Worm (Caenorhabditis elegans) whole organism, L4 larva: Measurements from ENCODE around the gene C17H12.11.

ENCODE experiments used
- arid-1 ChIP-seq: fragments of 200-800 bp; sonication (Bioruptor generic); conservative IDR thresholded peaks from 2 replicates; pipeline ENCODE4 v1.3.6; 2022; ENCODE audit warnings: missing genetic modification reagents, missing genetic modification characterization, missing compliant biosample characterization
- lin-13 ChIP-seq: fragments of 150-350 bp; optimal IDR thresholded peaks from 2 replicates; lab custom pipeline; 2014; ENCODE audit warnings: missing biosample characterization, missing genetic modification reagents, missing genetic modification characterization
- lin-38 ChIP-seq: fragments of 200-800 bp; sonication (Bioruptor generic); IDR thresholded peaks from 2 replicates; pipeline ENCODE4 v1.3.6; 2022; ENCODE audit warnings: missing genetic modification reagents, missing genetic modification characterization, missing compliant biosample characterization
- nhr-6 ChIP-seq: fragments of 150-350 bp; optimal IDR thresholded peaks from 2 replicates; lab custom pipeline; 2014; ENCODE audit warnings: missing biosample characterization, missing genetic modification characterization
- snpc-1.2 ChIP-seq: fragments of 200-800 bp; sonication (Bioruptor generic); IDR thresholded peaks from 2 replicates; pipeline ENCODE4 v1.3.6; 2022; ENCODE audit warnings: missing genetic modification reagents, missing genetic modification characterization, missing compliant biosample characterization
- unc-130 ChIP-seq: sonication (generic microtip); optimal IDR thresholded peaks from 2 replicates; lab custom pipeline; 2016; ENCODE audit warnings: missing genetic modification reagents, missing genetic modification characterization, missing compliant biosample characterization
- unc-62 ChIP-seq, 3 experiments: fragments of 150-350 bp in 1 of 3; sonication (generic microtip); optimal IDR thresholded peaks in 2 of 3; peaks in 1 of 3; 1 replicate in 1 of 3; 2 replicates in 2 of 3; lab custom pipeline; 2014 to 2017; ENCODE audit warnings: missing biosample characterization in 3 of 3, missing genetic modification characterization in 3 of 3, missing genetic modification reagents in 3 of 3, missing genotype in 1 of 3

The C17H12.11 gene

DNA sequence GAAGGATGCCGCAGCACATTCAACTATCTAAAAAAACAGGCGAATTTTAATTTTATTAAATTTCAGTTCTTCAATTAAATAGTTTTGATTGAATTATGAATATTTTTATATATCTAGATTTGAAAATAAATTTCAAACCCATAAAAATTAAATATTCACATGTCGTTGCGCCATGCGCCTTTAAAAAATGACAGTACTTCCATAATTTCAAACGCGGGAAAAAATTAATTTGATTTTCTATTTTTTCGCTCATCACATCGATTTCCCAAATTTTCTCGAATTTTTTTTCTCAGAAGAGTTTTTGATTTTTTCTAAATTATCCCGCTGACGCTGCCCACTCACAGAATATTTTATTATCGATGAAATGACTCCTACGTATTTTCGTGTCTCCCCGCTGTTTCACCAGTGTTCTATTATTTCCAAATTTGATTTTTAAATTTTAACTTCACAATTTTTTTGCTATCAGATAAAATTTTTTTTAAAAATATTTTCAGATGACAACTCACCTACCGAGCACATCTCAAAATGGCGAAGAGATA is 40.4 kb downstream of the C17H12.11 start, which contains the start of gene lip-1:
Gene lip-1, plus strand, starts transcription at position 489 of the 539 bp plus-strand sequence.
- TF ChIP-seq snpc-1.2 (GFP tag; lab: Robert Waterston, UW), result peak; percentile 68; the same call in 1 of the 2 replicates
- no peak for TF ChIP-seq nhr-6 (tag; lab: Kevin White, UChicago)
- TF ChIP-seq lin-38 (GFP tag; lab: Robert Waterston, UW), result peak; percentile 21; the same call in 1 of the 2 replicates
- peak; percentile 25 for TF ChIP-seq unc-130 (GFP tag; lab: Kevin White, UChicago)
- TF ChIP-seq arid-1 (GFP tag; lab: Robert Waterston, UW), result no peak

DNA sequence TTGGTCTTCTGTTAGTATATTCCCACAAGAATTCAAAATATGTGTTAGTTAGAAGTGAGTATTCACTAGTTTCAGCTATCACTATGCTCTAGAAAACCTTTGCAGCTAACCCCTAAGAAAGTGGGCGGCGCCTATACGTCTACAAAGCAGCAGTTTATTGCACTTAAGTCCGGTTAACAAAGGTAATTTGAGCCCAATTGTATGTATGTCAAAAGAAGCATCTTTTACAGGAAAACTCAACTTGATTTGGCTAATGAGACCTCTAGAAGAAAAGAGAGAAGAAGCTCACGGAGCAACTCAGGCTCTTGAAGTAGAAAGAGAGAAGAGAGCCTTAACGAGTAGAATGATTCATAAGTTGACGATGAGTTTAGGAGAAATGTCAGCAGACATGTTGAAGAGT is 50.5 kb downstream of the C17H12.11 start:
- TF ChIP-seq lin-13 (GFP tag; lab: Kevin White, UChicago) (no peak), unc-62 (GFP tag; optimal IDR thresholded peaks at IDR 0.05 in 1 of 2; lab: Kevin White, UChicago) (peak in 1 of 2 experiments; percentile 68), unc-62 (tag; optimal IDR thresholded peaks at IDR 0.05; lab: Kevin White, UChicago) (no peak)
